Worm (Caenorhabditis elegans) whole organism, L4 larva: ENCODE measurements around the gene F09C8.1.

Experiments used
- Y48G9A.11 ChIP-seq: fragments of 200-800 bp; sonication (Bioruptor generic); IDR thresholded peaks from 2 replicates; pipeline ENCODE4 v1.3.6; 2022; ENCODE audit warnings: missing genetic modification reagents, missing genetic modification characterization, missing compliant biosample characterization
- Y5F2A.4 ChIP-seq: fragments of 200-800 bp; sonication (Bioruptor generic); optimal IDR thresholded peaks from 2 replicates; lab custom pipeline; 2018; ENCODE audit warnings: mild to moderate bottlenecking, missing genetic modification characterization, missing compliant biosample characterization
- ceh-62 ChIP-seq: sonication (generic microtip); optimal IDR thresholded peaks from 2 replicates; lab custom pipeline; 2017; ENCODE audit warnings: missing biosample characterization, missing genetic modification characterization
- mdl-1 ChIP-seq, 2 experiments: fragments of 150-350 bp in 1 of 2; sonication (generic microtip) in 1 of 2; optimal IDR thresholded peaks; 2 replicates each; lab custom pipeline; 2014 to 2017; ENCODE audit warnings: missing biosample characterization in 2 of 2, missing genetic modification characterization in 2 of 2
- nhr-76 ChIP-seq: fragments of 150-350 bp; optimal IDR thresholded peaks from 2 replicates; lab custom pipeline; 2014; ENCODE audit warnings: missing biosample characterization, missing genetic modification characterization

DNA sequence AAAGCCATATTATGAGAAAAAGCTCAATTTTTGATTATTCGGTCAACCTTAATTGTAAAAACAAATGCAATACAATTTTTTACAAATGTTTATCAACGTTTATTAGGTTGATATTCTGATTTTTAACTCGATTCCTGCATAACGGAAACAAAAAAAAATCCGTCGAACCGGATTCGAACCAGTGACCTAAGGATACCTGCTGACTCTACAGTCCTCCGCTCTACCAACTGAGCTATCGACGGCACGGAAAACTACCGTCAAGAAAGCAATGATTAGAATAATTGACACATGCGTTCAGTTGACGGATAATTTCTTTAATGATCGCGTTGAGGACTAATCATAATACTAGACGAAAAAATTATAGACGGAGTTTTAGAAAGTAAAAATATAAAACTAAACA, 45.3 kb upstream of the F09C8.1 start:
- TF ChIP-seq Y5F2A.4 (no peak), ceh-62 (tag; lab: Kevin White, UChicago) (no peak), mdl-1 (tag; optimal IDR thresholded peaks at IDR 0.05; lab: Kevin White, UChicago) (no peak), Y48G9A.11 (no peak), nhr-76 (tag; lab: Kevin White, UChicago) (no peak)
